Worm (Caenorhabditis elegans) whole organism, L3 larva: Measurements from ENCODE around the gene B0513.4.
A peak's percentile ranks its signal among the peaks of the same experiment; 100 is the strongest.

ENCODE experiments used
- R02D3.7 ChIP-seq: fragments of 150-350 bp; optimal IDR thresholded peaks from 2 replicates; lab custom pipeline; 2014; ENCODE audit warnings: missing biosample characterization, missing genetic modification characterization
- aly-2 ChIP-seq: fragments of 150-350 bp; optimal IDR thresholded peaks from 2 replicates; lab custom pipeline; 2014; ENCODE audit warnings: missing biosample characterization, missing genetic modification characterization
- ama-1 ChIP-seq: fragments of 150-350 bp; optimal IDR thresholded peaks from 2 replicates; lab custom pipeline; 2018
- ceh-16 ChIP-seq: sonication (generic microtip); optimal IDR thresholded peaks from 2 replicates; lab custom pipeline; 2017; ENCODE audit warnings: missing biosample characterization, missing genetic modification characterization
- ceh-28 ChIP-seq: fragments of 150-350 bp; optimal IDR thresholded peaks from 2 replicates; lab custom pipeline; 2014; ENCODE audit warnings: missing biosample characterization, missing genetic modification reagents, missing genetic modification characterization
- ceh-82 ChIP-seq: fragments of 150-350 bp; optimal IDR thresholded peaks from 2 replicates; lab custom pipeline; 2014; ENCODE audit warnings: missing biosample characterization, missing genetic modification characterization
- ceh-9 ChIP-seq: sonication (generic microtip); optimal IDR thresholded peaks from 2 replicates; lab custom pipeline; 2018; ENCODE audit warnings: missing biosample characterization, missing genetic modification characterization
- daf-12 ChIP-seq: fragments of 150-350 bp; optimal IDR thresholded peaks from 2 replicates; lab custom pipeline; 2014; ENCODE audit warnings: missing biosample characterization, missing genetic modification reagents, missing genetic modification characterization
- egl-27 ChIP-seq: sonication (generic microtip); optimal IDR thresholded peaks from 4 replicates; lab custom pipeline; 2017; ENCODE audit warnings: missing biosample characterization, missing genetic modification reagents, missing genetic modification characterization
- egl-5 ChIP-seq: fragments of 150-350 bp; optimal IDR thresholded peaks from 2 replicates; lab custom pipeline; 2017; ENCODE audit warnings: missing biosample characterization, missing genetic modification reagents, missing genetic modification characterization, inconsistent platforms
- elt-1 ChIP-seq: fragments of 150-350 bp; optimal IDR thresholded peaks from 2 replicates; lab custom pipeline; 2014; ENCODE audit warnings: missing biosample characterization, missing genetic modification characterization
- elt-2 ChIP-seq: sonication (generic microtip); optimal IDR thresholded peaks from 2 replicates; lab custom pipeline; 2016; ENCODE audit warnings: missing genetic modification reagents, mild to moderate bottlenecking, missing genetic modification characterization, missing compliant biosample characterization
- elt-3 ChIP-seq, 3 experiments: fragments of 150-350 bp in 1 of 3; sonication (generic microtip) in 2 of 3; optimal IDR thresholded peaks; 2 replicates in 2 of 3; 4 replicates in 1 of 3; lab custom pipeline; 2014 to 2017; ENCODE audit warnings: missing biosample characterization in 3 of 3, missing genetic modification characterization in 3 of 3
- eor-1 ChIP-seq, 2 experiments: fragments of 150-350 bp; optimal IDR thresholded peaks; 2 replicates each; lab custom pipeline; 2014 to 2018; ENCODE audit warnings: missing biosample characterization in 2 of 2, missing genetic modification characterization in 2 of 2
- fkh-10 ChIP-seq: sonication (generic microtip); optimal IDR thresholded peaks from 2 replicates; lab custom pipeline; 2017; ENCODE audit warnings: missing biosample characterization, missing genetic modification reagents, missing genetic modification characterization
- fkh-2 ChIP-seq: fragments of 150-350 bp; optimal IDR thresholded peaks from 2 replicates; lab custom pipeline; 2014; ENCODE audit warnings: missing biosample characterization, missing genetic modification reagents, missing genetic modification characterization
- hmg-11 ChIP-seq: sonication (generic microtip); optimal IDR thresholded peaks from 2 replicates; lab custom pipeline; 2016; ENCODE audit warnings: missing genetic modification characterization, missing compliant biosample characterization
- jun-1 ChIP-seq: fragments of 150-350 bp; optimal IDR thresholded peaks from 2 replicates; lab custom pipeline; 2014; ENCODE audit warnings: missing biosample characterization, missing genetic modification reagents, missing genetic modification characterization
- lin-15B ChIP-seq: fragments of 150-350 bp; optimal IDR thresholded peaks from 2 replicates; lab custom pipeline; 2014; ENCODE audit warnings: missing biosample characterization, missing genetic modification characterization
- lin-39 ChIP-seq: fragments of 150-350 bp; optimal IDR thresholded peaks from 2 replicates; lab custom pipeline; 2018; ENCODE audit warnings: missing biosample characterization, missing genetic modification reagents, missing genetic modification characterization
- lsy-12 ChIP-seq: sonication (generic microtip); optimal IDR thresholded peaks from 2 replicates; lab custom pipeline; 2016; ENCODE audit warnings: mild to moderate bottlenecking, missing genetic modification characterization, missing compliant biosample characterization
- mdl-1 ChIP-seq: fragments of 150-350 bp; optimal IDR thresholded peaks from 2 replicates; lab custom pipeline; 2014; ENCODE audit warnings: missing biosample characterization, missing genetic modification characterization
- mml-1 ChIP-seq: fragments of 150-350 bp; sonication (generic microtip); optimal IDR thresholded peaks from 3 replicates; lab custom pipeline; 2014; ENCODE audit warnings: missing biosample characterization, missing genetic modification characterization
- nfya-1 ChIP-seq: sonication (generic microtip); optimal IDR thresholded peaks from 2 replicates; lab custom pipeline; 2017; ENCODE audit warnings: missing genetic modification characterization, mild to moderate bottlenecking, missing compliant biosample characterization, antibody characterized with exemption, moderate library complexity; ENCODE audit not compliant: insufficient read depth
- nhr-11 ChIP-seq: fragments of 150-350 bp; optimal IDR thresholded peaks from 2 replicates; lab custom pipeline; 2014; ENCODE audit warnings: missing biosample characterization, missing genetic modification characterization
- nhr-12 ChIP-seq: fragments of 150-350 bp; optimal IDR thresholded peaks from 2 replicates; lab custom pipeline; 2014; ENCODE audit warnings: missing biosample characterization, missing genetic modification characterization
- nhr-23 ChIP-seq: fragments of 150-350 bp; optimal IDR thresholded peaks from 2 replicates; lab custom pipeline; 2014; ENCODE audit warnings: missing biosample characterization, missing genetic modification reagents, missing genetic modification characterization
- nhr-25 ChIP-seq: sonication (generic microtip); optimal IDR thresholded peaks from 2 replicates; lab custom pipeline; 2017; ENCODE audit warnings: missing biosample characterization, missing genetic modification characterization
- nhr-28 ChIP-seq: fragments of 150-350 bp; optimal IDR thresholded peaks from 2 replicates; lab custom pipeline; 2014; ENCODE audit warnings: missing biosample characterization, missing genetic modification characterization
- nhr-43 ChIP-seq: sonication (generic microtip); optimal IDR thresholded peaks from 2 replicates; lab custom pipeline; 2016; ENCODE audit warnings: mild to moderate bottlenecking, missing genetic modification characterization, missing compliant biosample characterization; ENCODE audit not compliant: poor library complexity, severe bottlenecking
- nhr-67 ChIP-seq: fragments of 150-350 bp; optimal IDR thresholded peaks from 2 replicates; lab custom pipeline; 2014; ENCODE audit warnings: missing biosample characterization, missing genetic modification characterization
- nhr-76 ChIP-seq: fragments of 150-350 bp; sonication (generic microtip); optimal IDR thresholded peaks from 5 replicates; lab custom pipeline; 2014; ENCODE audit warnings: missing biosample characterization, missing genetic modification characterization
- pha-4 ChIP-seq: fragments of 150-350 bp; optimal IDR thresholded peaks from 2 replicates; lab custom pipeline; 2014; ENCODE audit warnings: missing biosample characterization, missing genetic modification reagents, missing genetic modification characterization
- pqm-1 ChIP-seq: fragments of 150-350 bp; optimal IDR thresholded peaks from 2 replicates; lab custom pipeline; 2017; ENCODE audit warnings: missing biosample characterization, missing genetic modification characterization, inconsistent platforms
- sea-2 ChIP-seq: fragments of 150-350 bp; sonication (generic microtip); optimal IDR thresholded peaks from 4 replicates; lab custom pipeline; 2014; ENCODE audit warnings: missing biosample characterization, missing genetic modification reagents, missing genetic modification characterization
- snpc-4 ChIP-seq: fragments of 150-350 bp; optimal IDR thresholded peaks from 2 replicates; lab custom pipeline; 2014; ENCODE audit warnings: missing biosample characterization, missing genetic modification characterization
- tbx-2 ChIP-seq: sonication (generic microtip); optimal IDR thresholded peaks from 2 replicates; lab custom pipeline; 2016; ENCODE audit warnings: mild to moderate bottlenecking, missing genetic modification characterization, missing compliant biosample characterization
- unc-39 ChIP-seq: sonication (generic microtip); optimal IDR thresholded peaks from 4 replicates; lab custom pipeline; 2017; ENCODE audit warnings: missing biosample characterization, missing genetic modification characterization
- unc-62 ChIP-seq: fragments of 150-350 bp; sonication (generic microtip); optimal IDR thresholded peaks from 4 replicates; lab custom pipeline; 2014; ENCODE audit warnings: missing biosample characterization, missing genetic modification reagents, missing genetic modification characterization
- zag-1 ChIP-seq: fragments of 150-350 bp; optimal IDR thresholded peaks from 2 replicates; lab custom pipeline; 2014; ENCODE audit warnings: missing biosample characterization, missing genetic modification characterization
- ztf-11 ChIP-seq: fragments of 150-350 bp; optimal IDR thresholded peaks from 2 replicates; lab custom pipeline; 2014; ENCODE audit warnings: missing biosample characterization, missing genetic modification characterization
- ztf-4 ChIP-seq: fragments of 150-350 bp; optimal IDR thresholded peaks from 2 replicates; lab custom pipeline; 2014; ENCODE audit warnings: missing biosample characterization, missing genetic modification characterization

B0513.4 gene

DNA sequence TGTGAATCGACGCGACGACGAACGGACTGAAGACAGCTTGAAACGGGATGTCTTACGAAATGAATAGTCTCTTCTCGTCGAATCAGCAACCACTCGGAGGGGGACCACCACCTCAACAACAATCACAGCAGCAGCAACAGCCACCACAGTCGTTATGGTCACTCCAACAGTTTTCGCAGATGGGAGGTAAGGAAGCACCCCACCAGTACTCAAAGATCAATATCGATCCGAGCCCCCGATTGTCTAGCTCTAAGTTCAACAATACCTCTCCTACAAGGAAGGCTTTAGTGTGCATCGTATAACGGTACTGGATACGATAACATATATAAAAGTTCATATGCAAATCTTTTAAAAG is 8.2 kb downstream of the B0513.4 start:
- TF ChIP-seq egl-27 (no peak), ceh-16 (tag; lab: Kevin White, UChicago) (no peak), nhr-67 (tag; lab: Kevin White, UChicago) (no peak), pqm-1 (tag; lab: Kevin White, UChicago) (no peak), egl-5 (tag; lab: Kevin White, UChicago) (no peak), mml-1 (tag; lab: Kevin White, UChicago) (no peak), jun-1 (tag; lab: Kevin White, UChicago) (no peak), nhr-76 (tag; lab: Kevin White, UChicago) (no peak), tbx-2 (no peak), mdl-1 (tag; lab: Kevin White, UChicago) (no peak), ceh-28 (no peak)

DNA sequence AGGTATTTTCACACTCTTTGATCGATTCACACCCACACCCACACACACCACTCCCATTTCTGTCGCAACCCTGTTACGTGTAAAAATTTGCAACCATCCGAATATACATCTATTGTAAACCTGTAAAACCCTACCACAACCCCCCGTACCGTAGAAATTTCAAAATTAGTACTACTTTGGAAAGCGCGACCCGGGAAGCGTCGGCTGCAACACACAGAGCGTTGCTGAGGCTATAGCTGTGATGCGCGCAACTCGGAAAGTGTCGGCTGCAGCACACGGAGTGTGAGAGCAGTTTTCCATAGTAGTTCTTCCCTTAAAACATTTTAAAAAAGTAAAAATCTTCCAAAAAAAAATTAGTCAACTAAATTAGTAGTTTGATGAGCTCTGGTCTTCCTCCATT is 13.2 kb downstream of the B0513.4 start:
- TF ChIP-seq unc-39 (tag; lab: Kevin White, UChicago) (no peak), snpc-4 (tag; lab: Kevin White, UChicago) (peak; percentile 96), mdl-1 (tag; lab: Kevin White, UChicago) (no peak), elt-2 (no peak), jun-1 (tag; lab: Kevin White, UChicago) (no peak), lin-15B (peak; percentile 11), eor-1 (tag; optimal IDR thresholded peaks at IDR 0.05; lab: Kevin White, UChicago) (no peak), lsy-12 (tag; lab: Kevin White, UChicago) (peak; percentile 33), pha-4 (tag; lab: Kevin White, UChicago) (peak; percentile 12), ama-1 (lab: Kevin White, UChicago) (peak; percentile 28)

- TF ChIP-seq egl-5 (tag; lab: Kevin White, UChicago) (peak; percentile 86), unc-62 (GFP tag; lab: Kevin White, UChicago) (no peak)
Measured at ce11 chrIV:13902774-13903173, 22.8 kb downstream of the B0513.4 start, which contains the start of gene Y37A1A.3. Y37A1A.3 (minus strand) TSS chrIV:13902874.

DNA sequence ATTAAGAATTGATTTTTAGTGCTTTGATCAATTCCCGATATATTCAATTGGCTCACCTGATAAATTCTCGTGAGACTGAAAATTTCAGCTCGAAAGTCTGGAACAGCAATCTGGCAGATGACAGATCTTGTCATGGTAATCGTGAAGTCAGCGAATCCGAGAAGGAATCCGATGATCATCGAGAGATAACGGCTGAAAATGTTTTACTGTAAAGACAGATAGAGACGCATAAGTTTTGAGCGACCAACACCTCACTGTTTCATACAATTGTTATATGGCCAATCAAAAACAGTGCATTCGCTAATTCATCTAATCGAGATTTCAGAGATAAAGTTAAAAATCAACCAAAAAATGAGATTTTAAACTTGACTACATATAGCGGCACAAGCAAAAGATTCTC is 26.4 kb downstream of the B0513.4 start:
- TF ChIP-seq elt-2 (no peak), egl-5 (tag; lab: Kevin White, UChicago) (no peak), ceh-82 (no peak), snpc-4 (tag; lab: Kevin White, UChicago) (no peak), ztf-11 (tag; lab: Kevin White, UChicago) (no peak), pqm-1 (tag; lab: Kevin White, UChicago) (no peak), zag-1 (tag; lab: Kevin White, UChicago) (no peak), tbx-2 (no peak), eor-1 (tag; optimal IDR thresholded peaks at IDR 0.05; lab: Kevin White, UChicago) (no peak)

ce11 chrIV:13910931-13911330 is 31.0 kb downstream of the B0513.4 start:
- TF ChIP-seq elt-3 (tag; optimal IDR thresholded peaks at IDR 0.05; lab: Kevin White, UChicago) = no peak
- TF ChIP-seq fkh-10 (GFP tag; lab: Kevin White, UChicago) = no peak
- TF ChIP-seq lin-15B = no peak
- TF ChIP-seq nhr-43 (tag; lab: Kevin White, UChicago) = peak; percentile 54
- TF ChIP-seq nfya-1 (tag; lab: Kevin White, UChicago) = peak; percentile 15
- no peak for TF ChIP-seq fkh-2 (tag; lab: Kevin White, UChicago)
- no peak for TF ChIP-seq nhr-11 (tag; lab: Kevin White, UChicago)
- TF ChIP-seq aly-2 (tag; lab: Kevin White, UChicago) = no peak
- peak; percentile 37 for TF ChIP-seq nhr-25 (tag; lab: Kevin White, UChicago)
- TF ChIP-seq lin-39 (tag; lab: Kevin White, UChicago) = no peak
- TF ChIP-seq R02D3.7 (tag; lab: Kevin White, UChicago) = no peak
- TF ChIP-seq pqm-1 (tag; lab: Kevin White, UChicago) = no peak
- TF ChIP-seq egl-27 = no peak
- TF ChIP-seq daf-12 (tag; lab: Kevin White, UChicago) = no peak
- TF ChIP-seq ztf-4 (tag; lab: Kevin White, UChicago) = no peak
- TF ChIP-seq unc-39 (tag; lab: Kevin White, UChicago) = no peak
- no peak for TF ChIP-seq eor-1 (tag; optimal IDR thresholded peaks at IDR 0.05; lab: Kevin White, UChicago)
- no peak for TF ChIP-seq sea-2 (GFP tag; lab: Kevin White, UChicago)
- TF ChIP-seq mml-1 (tag; lab: Kevin White, UChicago) = no peak
- no peak for TF ChIP-seq nhr-28 (tag; lab: Kevin White, UChicago)
- no peak for TF ChIP-seq ztf-11 (tag; lab: Kevin White, UChicago)
- no peak for TF ChIP-seq nhr-12
- TF ChIP-seq hmg-11 (tag; lab: Kevin White, UChicago) = no peak
- TF ChIP-seq nhr-23 (tag; lab: Kevin White, UChicago) = peak; percentile 47
- no peak for TF ChIP-seq ceh-9
- TF ChIP-seq elt-1 (tag; lab: Kevin White, UChicago) = no peak
- no peak for TF ChIP-seq egl-5 (tag; lab: Kevin White, UChicago)
- no peak for TF ChIP-seq mdl-1 (tag; lab: Kevin White, UChicago)
- TF ChIP-seq pha-4 (tag; lab: Kevin White, UChicago) = no peak
- TF ChIP-seq zag-1 (tag; lab: Kevin White, UChicago) = no peak
- no peak for TF ChIP-seq elt-2
- TF ChIP-seq, all 47 proteins: peak for 4
